Fruit fly (Drosophila melanogaster) whole organism, embryonic: Measurements from ENCODE around the gene CG5510.

ENCODE experiments used
- B-H1 ChIP-seq: fragments of 200-800 bp; sonication (Bioruptor generic); IDR thresholded peaks from 3 replicates; pipeline ENCODE4 v1.3.6; 2022; ENCODE audit warnings: missing biosample characterization, missing genetic modification characterization
- C15 ChIP-seq: fragments of 200-800 bp; sonication (Bioruptor generic); IDR thresholded peaks from 3 replicates; pipeline ENCODE4 v1.3.6; 2022; ENCODE audit warnings: missing biosample characterization, missing genetic modification characterization
- CG10209 ChIP-seq: fragments of 200-800 bp; sonication (Bioruptor generic); optimal IDR thresholded peaks from 3 replicates; lab custom pipeline; 2017; ENCODE audit warnings: missing biosample characterization, mild to moderate bottlenecking, missing genetic modification characterization, missing genetic modification reagents
- CG10321 ChIP-seq: fragments of 200-800 bp; sonication (Bioruptor generic); IDR thresholded peaks from 2 replicates; pipeline ENCODE4 v1.3.6; 2022; ENCODE audit warnings: missing biosample characterization, missing genetic modification characterization
- CG10462 ChIP-seq: fragments of 200-800 bp; sonication (Bioruptor generic); optimal IDR thresholded peaks from 2 replicates; lab custom pipeline; 2016; ENCODE audit warnings: missing biosample characterization, missing genetic modification characterization
- CG11504 ChIP-seq: fragments of 200-800 bp; sonication (Bioruptor generic); optimal IDR thresholded peaks from 3 replicates; lab custom pipeline; 2019; ENCODE audit warnings: missing biosample characterization, mild to moderate bottlenecking, missing genetic modification characterization, moderate library complexity
- CG11696 ChIP-seq: fragments of 200-800 bp; sonication (Bioruptor generic); IDR thresholded peaks from 2 replicates; pipeline ENCODE4 v1.3.6; 2022; ENCODE audit warnings: missing biosample characterization, missing genetic modification characterization
- CG12219 ChIP-seq: fragments of 200-800 bp; sonication (Bioruptor generic); optimal IDR thresholded peaks from 3 replicates; lab custom pipeline; 2018; ENCODE audit warnings: missing biosample characterization, mild to moderate bottlenecking, missing genetic modification characterization
- CG12299 ChIP-seq: fragments of 200-800 bp; sonication (Bioruptor generic); optimal IDR thresholded peaks from 2 replicates; lab custom pipeline; 2018; ENCODE audit warnings: missing biosample characterization, mild to moderate bottlenecking, missing genetic modification characterization
- CG14710 ChIP-seq: fragments of 200-800 bp; sonication (Bioruptor generic); optimal IDR thresholded peaks from 3 replicates; lab custom pipeline; 2019; ENCODE audit warnings: missing biosample characterization, mild to moderate bottlenecking, missing genetic modification characterization, moderate library complexity
- CG15479 ChIP-seq: fragments of 200-800 bp; sonication (Bioruptor generic); optimal IDR thresholded peaks from 3 replicates; lab custom pipeline; 2019; ENCODE audit warnings: missing biosample characterization, mild to moderate bottlenecking, missing genetic modification characterization, moderate library complexity
- CG1603 ChIP-seq: fragments of 200-800 bp; sonication (Bioruptor generic); optimal IDR thresholded peaks from 2 replicates; lab custom pipeline; 2019; ENCODE audit warnings: missing biosample characterization, mild to moderate bottlenecking, missing genetic modification characterization, moderate library complexity
- CG16863 ChIP-seq: fragments of 200-800 bp; sonication (Bioruptor generic); optimal IDR thresholded peaks from 3 replicates; lab custom pipeline; 2016; ENCODE audit warnings: missing biosample characterization, missing genetic modification characterization
- CG2120 ChIP-seq: fragments of 200-800 bp; sonication (Bioruptor generic); optimal IDR thresholded peaks from 3 replicates; lab custom pipeline; 2016; ENCODE audit warnings: missing biosample characterization, missing genetic modification characterization
- CG3281 ChIP-seq: fragments of 200-800 bp; sonication (Bioruptor generic); optimal IDR thresholded peaks from 3 replicates; lab custom pipeline; 2017; ENCODE audit warnings: missing biosample characterization, mild to moderate bottlenecking, missing genetic modification characterization
- CG3407 ChIP-seq: fragments of 200-800 bp; sonication (Bioruptor generic); optimal IDR thresholded peaks from 2 replicates; lab custom pipeline; 2018; ENCODE audit warnings: missing biosample characterization, mild to moderate bottlenecking, missing genetic modification characterization
- CG4820 ChIP-seq: fragments of 200-800 bp; sonication (Bioruptor generic); optimal IDR thresholded peaks from 3 replicates; lab custom pipeline; 2016; ENCODE audit warnings: missing biosample characterization, missing genetic modification characterization
- CG6813 ChIP-seq: fragments of 200-800 bp; sonication (Bioruptor generic); optimal IDR thresholded peaks from 2 replicates; lab custom pipeline; 2017; ENCODE audit warnings: missing biosample characterization, missing genetic modification characterization, mild to moderate bottlenecking, moderate library complexity, missing genetic modification reagents
- CG8765 ChIP-seq: fragments of 200-800 bp; sonication (Bioruptor generic); IDR thresholded peaks from 2 replicates; pipeline ENCODE4 v1.3.6; 2022; ENCODE audit warnings: missing biosample characterization, missing genetic modification characterization
- CG9876 ChIP-seq: fragments of 200-800 bp; sonication (Bioruptor generic); optimal IDR thresholded peaks from 2 replicates; lab custom pipeline; 2016; ENCODE audit warnings: missing biosample characterization, missing genetic modification characterization
- CG9932 ChIP-seq: fragments of 200-800 bp; sonication (Bioruptor generic); IDR thresholded peaks from 2 replicates; pipeline ENCODE4 v1.3.6; 2022; ENCODE audit warnings: missing biosample characterization, missing genetic modification characterization
- Camta ChIP-seq: fragments of 200-800 bp; sonication (Bioruptor generic); optimal IDR thresholded peaks from 2 replicates; lab custom pipeline; 2016; ENCODE audit warnings: missing biosample characterization, missing genetic modification characterization
- Dbx ChIP-seq: fragments of 200-800 bp; sonication (Bioruptor generic); IDR thresholded peaks from 3 replicates; pipeline ENCODE4 v1.3.6; 2022; ENCODE audit warnings: missing biosample characterization, missing genetic modification characterization
- Doc3 ChIP-seq: fragments of 200-800 bp; sonication (Bioruptor generic); IDR thresholded peaks from 3 replicates; pipeline ENCODE4 v1.3.6; 2022; ENCODE audit warnings: missing biosample characterization, missing genetic modification characterization; ENCODE audit not compliant: partially characterized antibody
- E2f2 ChIP-seq: fragments of 200-800 bp; sonication (Bioruptor generic); IDR thresholded peaks from 2 replicates; pipeline ENCODE4 v1.3.6; 2022; ENCODE audit warnings: missing biosample characterization, missing genetic modification characterization
- Fer3 ChIP-seq: fragments of 200-800 bp; sonication (Bioruptor generic); optimal IDR thresholded peaks from 2 replicates; lab custom pipeline; 2018; ENCODE audit warnings: missing biosample characterization, mild to moderate bottlenecking, missing genetic modification characterization, moderate library complexity
- GATAe ChIP-seq: fragments of 200-800 bp; sonication (Bioruptor generic); conservative IDR thresholded peaks from 2 replicates; pipeline ENCODE4 v1.3.6; 2022; ENCODE audit warnings: missing biosample characterization, missing genetic modification characterization
- H2.0 ChIP-seq: fragments of 200-800 bp; sonication (Bioruptor generic); IDR thresholded peaks from 2 replicates; pipeline ENCODE4 v1.3.6; 2022; ENCODE audit warnings: missing biosample characterization, missing genetic modification characterization
- HmgD ChIP-seq: fragments of 200-800 bp; sonication (Bioruptor generic); optimal IDR thresholded peaks from 3 replicates; lab custom pipeline; 2016; ENCODE audit warnings: missing biosample characterization, missing genetic modification characterization
- Hr78 ChIP-seq, 2 experiments: fragments of 200-800 bp in 1 of 2; fragments of >200 bp in 1 of 2; sonication (Bioruptor generic) in 1 of 2; optimal IDR thresholded peaks; 2 replicates each; lab custom pipeline; 2017 to 2019; ENCODE audit warnings: missing biosample characterization in 2 of 2, missing genetic modification characterization in 2 of 2, mild to moderate bottlenecking in 1 of 2, moderate library complexity in 1 of 2
- Lpt ChIP-seq: fragments of >200 bp; optimal IDR thresholded peaks from 2 replicates; lab custom pipeline; 2018; ENCODE audit warnings: missing biosample characterization, missing genetic modification characterization
- Max ChIP-seq: fragments of 200-800 bp; sonication (Bioruptor generic); optimal IDR thresholded peaks from 2 replicates; lab custom pipeline; 2016; ENCODE audit warnings: missing biosample characterization, mild to moderate bottlenecking, missing genetic modification characterization
- Mrtf ChIP-seq: fragments of 200-800 bp; sonication (Bioruptor generic); IDR thresholded peaks from 3 replicates; pipeline ENCODE4 v1.3.6; 2022; ENCODE audit warnings: missing biosample characterization, missing genetic modification characterization
- Opbp ChIP-seq: fragments of 200-800 bp; sonication (Bioruptor generic); IDR thresholded peaks from 3 replicates; pipeline ENCODE4 v1.3.6; 2022; ENCODE audit warnings: missing biosample characterization, missing genetic modification characterization; ENCODE audit not compliant: partially characterized antibody
- Sry-δ ChIP-seq: fragments of 200-800 bp; sonication (Bioruptor generic); optimal IDR thresholded peaks from 2 replicates; lab custom pipeline; 2016; ENCODE audit warnings: missing biosample characterization, missing genetic modification characterization
- ara ChIP-seq: fragments of 200-800 bp; sonication (Bioruptor generic); IDR thresholded peaks from 2 replicates; pipeline ENCODE4 v1.3.6; 2022; ENCODE audit warnings: missing biosample characterization, missing genetic modification characterization
- ato ChIP-seq: fragments of 200-800 bp; sonication (Bioruptor generic); IDR thresholded peaks from 2 replicates; pipeline ENCODE4 v1.3.6; 2022; ENCODE audit warnings: missing biosample characterization, missing genetic modification characterization; ENCODE audit not compliant: partially characterized antibody
- az2 ChIP-seq: fragments of 200-800 bp; sonication (Bioruptor generic); optimal IDR thresholded peaks from 3 replicates; lab custom pipeline; 2016; ENCODE audit warnings: missing biosample characterization, missing genetic modification characterization
- exex ChIP-seq: fragments of 200-800 bp; sonication (Bioruptor generic); optimal IDR thresholded peaks from 4 replicates; lab custom pipeline; 2018; ENCODE audit warnings: missing biosample characterization, mild to moderate bottlenecking, missing genetic modification characterization, moderate library complexity
- fru ChIP-seq: fragments of >200 bp; optimal IDR thresholded peaks from 2 replicates; lab custom pipeline; 2017
- fu2 ChIP-seq: fragments of 200-800 bp; sonication (Bioruptor generic); optimal IDR thresholded peaks from 2 replicates; lab custom pipeline; 2016; ENCODE audit warnings: missing biosample characterization, missing genetic modification characterization
- gcm ChIP-seq: fragments of 200-800 bp; sonication (Bioruptor generic); optimal IDR thresholded peaks from 2 replicates; lab custom pipeline; 2019; ENCODE audit warnings: missing biosample characterization, mild to moderate bottlenecking, missing genetic modification characterization, moderate library complexity
- gcm2 ChIP-seq: fragments of 200-800 bp; sonication (Bioruptor generic); optimal IDR thresholded peaks from 2 replicates; lab custom pipeline; 2016; ENCODE audit warnings: missing biosample characterization, missing genetic modification characterization
- h ChIP-seq: fragments of >200 bp; optimal IDR thresholded peaks from 2 replicates; lab custom pipeline; 2017
- hth ChIP-seq: fragments of >200 bp; optimal IDR thresholded peaks from 2 replicates; lab custom pipeline; 2017; ENCODE audit warnings: inconsistent platforms
- odd ChIP-seq: fragments of 200-800 bp; sonication (Bioruptor generic); optimal IDR thresholded peaks from 2 replicates; lab custom pipeline; 2017; ENCODE audit warnings: missing biosample characterization, mild to moderate bottlenecking, missing genetic modification characterization
- salm ChIP-seq: fragments of 200-800 bp; sonication (Bioruptor generic); optimal IDR thresholded peaks from 2 replicates; lab custom pipeline; 2018; ENCODE audit warnings: missing biosample characterization, mild to moderate bottlenecking, missing genetic modification characterization
- sens ChIP-seq: fragments of 200-800 bp; sonication (Bioruptor generic); peaks from one replicate; lab custom pipeline; 2016; ENCODE audit warnings: missing biosample characterization, missing genetic modification characterization
- sima ChIP-seq: fragments of 200-800 bp; sonication (Bioruptor generic); optimal IDR thresholded peaks from 2 replicates; lab custom pipeline; 2016; ENCODE audit warnings: missing biosample characterization, missing genetic modification characterization
- sob ChIP-seq: fragments of 200-800 bp; sonication (Bioruptor generic); IDR thresholded peaks from 2 replicates; pipeline ENCODE4 v1.3.6; 2022; ENCODE audit warnings: missing biosample characterization, missing genetic modification characterization
- vnd ChIP-seq: fragments of 200-800 bp; sonication (Bioruptor generic); IDR thresholded peaks from 3 replicates; pipeline ENCODE4 v1.3.6; 2022; ENCODE audit warnings: missing biosample characterization, missing genetic modification characterization; ENCODE audit not compliant: partially characterized antibody

Gene CG5510

dm6 chr3R:24206341-24207114, 37.2 kb upstream of the CG5510 start (continued):
- TF ChIP-seq CG12299: no peak
- TF ChIP-seq gcm2 (GFP tag; lab: Kevin White, UChicago): no peak
- no peak for TF ChIP-seq GATAe
- peak; percentile 46 for TF ChIP-seq az2 (GFP tag; lab: Kevin White, UChicago)
- no peak for TF ChIP-seq h
- no peak for TF ChIP-seq CG9876 (GFP tag; lab: Kevin White, UChicago)
- peak; percentile 27 for TF ChIP-seq CG3407 (GFP tag; lab: Kevin White, UChicago)
- TF ChIP-seq sens: peak; percentile 85
- TF ChIP-seq Dbx (GFP tag; lab: Robert Waterston, UW): no peak
- peak; percentile 77 for TF ChIP-seq CG1603 (tag; lab: Kevin White, UChicago)
- TF ChIP-seq CG9932 (GFP tag; lab: Robert Waterston, UW): no peak
- TF ChIP-seq Doc3 (GFP tag; lab: Robert Waterston, UW): no peak
- no peak for TF ChIP-seq fu2 (GFP tag; lab: Kevin White, UChicago)
- TF ChIP-seq Lpt (GFP tag; lab: Kevin White, UChicago): no peak
- peak; percentile 30 for TF ChIP-seq CG10209 (GFP tag; lab: Kevin White, UChicago)
- TF ChIP-seq CG15479 (GFP tag; lab: Kevin White, UChicago): no peak
- TF ChIP-seq B-H1: peak; percentile 14; the same call in 1 of the 3 replicates
- TF ChIP-seq E2f2 (GFP tag; lab: Robert Waterston, UW): peak; percentile 22; the same call in 1 of the 2 replicates
- TF ChIP-seq CG6813: no peak
- TF ChIP-seq Hr78 (GFP tag; optimal IDR thresholded peaks at IDR 0.05; lab: Kevin White, UChicago): peak in 1 of 2 experiments; percentile 36
- TF ChIP-seq sob (GFP tag; lab: Robert Waterston, UW): peak; percentile 42; the same call in 1 of the 2 replicates
- peak; percentile 41 for TF ChIP-seq CG14710 (tag; lab: Kevin White, UChicago)
- TF ChIP-seq ara (GFP tag; lab: Robert Waterston, UW): 0 out of 2 replicates have a peak, but pooled peaks have one; percentile 34
- TF ChIP-seq Max (GFP tag; lab: Kevin White, UChicago): no peak
- TF ChIP-seq Opbp (GFP tag; lab: Robert Waterston, UW): no peak
- TF ChIP-seq CG2120 (GFP tag; lab: Kevin White, UChicago): no peak
- TF ChIP-seq CG12219 (GFP tag; lab: Kevin White, UChicago): peak; percentile 61
- no peak for TF ChIP-seq C15 (GFP tag; lab: Robert Waterston, UW)
- no peak for TF ChIP-seq CG11696 (GFP tag; lab: Robert Waterston, UW)
- no peak for TF ChIP-seq ato (GFP tag; lab: Robert Waterston, UW)
- TF ChIP-seq exex: no peak
- peak; percentile 12 for TF ChIP-seq odd
- no peak for TF ChIP-seq fru
- peak; percentile 55; the same call in 2 of the 3 replicates for TF ChIP-seq Mrtf (GFP tag; lab: Robert Waterston, UW)
- TF ChIP-seq CG16863 (GFP tag; lab: Kevin White, UChicago): peak; percentile 4
- TF ChIP-seq sima (GFP tag; lab: Kevin White, UChicago): no peak
- TF ChIP-seq CG4820: peak; percentile 25
- peak; percentile 5 for TF ChIP-seq gcm (GFP tag; lab: Kevin White, UChicago)
- peak; percentile 1 for TF ChIP-seq Camta
- no peak for TF ChIP-seq CG8765
- TF ChIP-seq salm (tag; lab: Kevin White, UChicago): peak; percentile 23
- no peak for TF ChIP-seq HmgD (GFP tag; lab: Kevin White, UChicago)
- no peak for TF ChIP-seq CG3281 (GFP tag; lab: Kevin White, UChicago)
- TF ChIP-seq Sry-δ (GFP tag; lab: Kevin White, UChicago): no peak
- TF ChIP-seq Fer3 (tag; lab: Kevin White, UChicago): peak; percentile 49
- TF ChIP-seq CG10321 (GFP tag; lab: Robert Waterston, UW): no peak
- peak; percentile 73 for TF ChIP-seq CG11504 (tag; lab: Kevin White, UChicago)
- no peak for TF ChIP-seq vnd (GFP tag; lab: Robert Waterston, UW)
- TF ChIP-seq CG10462 (GFP tag; lab: Kevin White, UChicago): no peak
- peak; percentile 47; the same call in 1 of the 2 replicates for TF ChIP-seq H2.0 (GFP tag; lab: Robert Waterston, UW)
- TF ChIP-seq hth: no peak
